Worm (Caenorhabditis elegans) whole organism, early embryonic: Measurements from ENCODE around the gene C53A5.16.

ENCODE experiments used
- B0310.2 ChIP-seq: sonication (generic microtip); optimal IDR thresholded peaks from 2 replicates; lab custom pipeline; 2016; ENCODE audit warnings: mild to moderate bottlenecking, missing genetic modification characterization, missing compliant biosample characterization
- F13C5.2 ChIP-seq: sonication (generic microtip); optimal IDR thresholded peaks from 2 replicates; lab custom pipeline; 2017; ENCODE audit warnings: mild to moderate bottlenecking, missing genetic modification characterization, inconsistent platforms, missing compliant biosample characterization
- aly-1 ChIP-seq: sonication (generic microtip); optimal IDR thresholded peaks from 2 replicates; lab custom pipeline; 2016; ENCODE audit warnings: missing genetic modification characterization, missing compliant biosample characterization
- ama-1 ChIP-seq: fragments of 150-350 bp; optimal IDR thresholded peaks from 2 replicates; lab custom pipeline; 2014
- ceh-13 ChIP-seq: fragments of 200-800 bp; sonication (Bioruptor generic); optimal IDR thresholded peaks from 2 replicates; lab custom pipeline; 2018; ENCODE audit warnings: mild to moderate bottlenecking, missing genetic modification characterization, missing compliant biosample characterization
- ceh-36 ChIP-seq: sonication (generic microtip); optimal IDR thresholded peaks from 2 replicates; lab custom pipeline; 2016; ENCODE audit warnings: missing genetic modification characterization, inconsistent platforms, missing compliant biosample characterization
- ets-7 ChIP-seq: sonication (generic microtip); optimal IDR thresholded peaks from 2 replicates; lab custom pipeline; 2016; ENCODE audit warnings: missing genotype, missing genetic modification characterization, missing compliant biosample characterization
- flt-1 ChIP-seq: fragments of 200-800 bp; sonication (Bioruptor generic); IDR thresholded peaks from 2 replicates; pipeline ENCODE4 v1.3.6; 2022; ENCODE audit warnings: missing genetic modification characterization, missing compliant biosample characterization
- hmbx-1 ChIP-seq: sonication (generic microtip); optimal IDR thresholded peaks from 2 replicates; lab custom pipeline; 2016; ENCODE audit warnings: mild to moderate bottlenecking, missing genetic modification characterization, missing compliant biosample characterization
- hmg-4 ChIP-seq: fragments of 200-800 bp; sonication (Bioruptor generic); optimal IDR thresholded peaks from 2 replicates; lab custom pipeline; 2018; ENCODE audit warnings: mild to moderate bottlenecking, missing genetic modification characterization, missing compliant biosample characterization
- hnd-1 ChIP-seq: sonication (generic microtip); optimal IDR thresholded peaks from 2 replicates; lab custom pipeline; 2016; ENCODE audit warnings: missing genetic modification characterization, missing compliant biosample characterization
- pes-1 ChIP-seq: fragments of 200-800 bp; sonication (Bioruptor generic); IDR thresholded peaks from 2 replicates; pipeline ENCODE4 v1.3.6; 2022; ENCODE audit warnings: missing genetic modification reagents, missing genetic modification characterization, missing compliant biosample characterization
- scrt-1 ChIP-seq: fragments of 200-800 bp; sonication (Bioruptor generic); IDR thresholded peaks from 2 replicates; pipeline ENCODE4 v1.3.6; 2022; ENCODE audit warnings: missing genetic modification characterization, missing compliant biosample characterization
- sea-1 ChIP-seq: fragments of 200-800 bp; sonication (Bioruptor generic); conservative IDR thresholded peaks from 2 replicates; pipeline ENCODE4 v1.3.6; 2022; ENCODE audit warnings: missing genetic modification characterization, missing compliant biosample characterization
- tbx-11 ChIP-seq: fragments of 200-800 bp; sonication (Bioruptor generic); IDR thresholded peaks from 2 replicates; pipeline ENCODE4 v1.3.6; 2022; ENCODE audit warnings: missing genetic modification characterization, missing compliant biosample characterization
- tbx-37 ChIP-seq: fragments of 200-800 bp; sonication (Bioruptor generic); conservative IDR thresholded peaks from 2 replicates; pipeline ENCODE4 v1.3.6; 2022; ENCODE audit warnings: missing genetic modification reagents, missing genetic modification characterization, missing compliant biosample characterization
- tra-4 ChIP-seq: sonication (generic microtip); optimal IDR thresholded peaks from 2 replicates; lab custom pipeline; 2017; ENCODE audit warnings: missing genetic modification characterization, missing compliant biosample characterization

Gene C53A5.16

DNA sequence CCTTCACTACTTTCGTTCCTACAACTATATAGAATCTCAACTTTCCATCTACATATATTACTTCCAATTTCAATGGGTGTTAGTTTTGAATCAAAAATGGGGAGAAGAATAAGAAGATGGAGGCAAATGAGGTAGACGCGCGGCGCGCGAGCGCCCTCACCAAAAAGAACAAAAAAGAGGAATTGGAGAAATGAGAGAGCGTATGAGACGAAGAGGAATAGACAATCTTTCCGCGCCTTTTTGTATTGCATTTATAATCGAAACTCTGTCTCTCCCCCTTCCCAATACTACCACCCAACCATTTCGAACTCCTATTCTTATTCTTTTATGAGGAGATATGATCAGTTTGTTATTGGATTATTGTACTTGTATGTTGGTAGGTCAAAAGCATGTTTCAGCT lies 21.9 kb downstream of the C53A5.16 start:
- TF ChIP-seq ama-1 (lab: Kevin White, UChicago) (no peak), sea-1 (GFP tag; lab: Robert Waterston, UW) (no peak)

DNA sequence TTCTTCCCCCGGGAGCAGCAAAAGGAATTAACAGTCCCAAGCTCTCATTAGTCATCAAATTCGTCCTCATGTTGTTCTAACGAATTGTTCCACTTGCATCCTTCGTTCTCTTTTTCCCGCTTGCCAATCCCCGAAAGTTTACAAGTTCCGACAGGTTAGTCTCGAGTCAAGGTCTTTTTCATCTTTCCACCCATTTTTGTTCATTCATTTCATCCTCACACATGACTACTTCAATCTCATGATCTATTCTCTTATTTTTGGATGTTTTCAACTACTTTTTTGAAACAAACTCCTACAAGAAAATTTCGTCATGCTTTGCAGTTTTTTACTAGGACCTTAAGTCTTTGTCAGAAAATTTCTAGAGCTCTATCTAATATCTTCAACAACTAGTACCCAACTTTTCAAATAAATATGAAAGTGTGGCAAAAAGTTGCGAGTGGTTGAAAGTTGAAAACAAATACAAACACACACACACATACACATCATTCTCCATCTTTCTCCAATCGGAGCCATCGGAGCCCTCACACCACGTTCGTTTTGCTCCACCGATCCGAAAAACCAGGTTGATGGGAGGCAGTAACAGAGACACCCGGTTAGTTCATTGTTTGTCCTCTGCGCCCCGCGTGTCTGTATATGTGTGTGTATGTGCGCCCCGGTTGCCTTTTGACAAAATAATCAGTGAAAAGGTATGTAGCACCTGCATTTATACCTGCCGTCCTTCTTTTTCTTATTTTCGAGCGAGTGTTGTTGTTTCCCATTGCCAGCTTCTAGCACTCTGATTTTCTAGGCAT lies 23.1 kb downstream of the C53A5.16 start:
- TF ChIP-seq hmg-4 (GFP tag; lab: Kevin White, UChicago) (no peak), sea-1 (GFP tag; lab: Robert Waterston, UW) (no peak), ama-1 (lab: Kevin White, UChicago) (no peak), ceh-13 (GFP tag; lab: Kevin White, UChicago) (no peak), pes-1 (GFP tag; lab: Robert Waterston, UW) (no peak), ceh-36 (tag; lab: Kevin White, UChicago) (no peak), hmbx-1 (tag; lab: Kevin White, UChicago) (no peak)

ce11 chrV:14498204-14498603 lies 24.2 kb downstream of the C53A5.16 start:
- TF ChIP-seq tbx-37 (GFP tag; lab: Robert Waterston, UW), result no peak
- no peak for TF ChIP-seq sea-1 (GFP tag; lab: Robert Waterston, UW)
- TF ChIP-seq hmbx-1 (tag; lab: Kevin White, UChicago), result no peak
- TF ChIP-seq hnd-1 (tag; lab: Kevin White, UChicago), result no peak
- TF ChIP-seq tra-4 (tag; lab: Kevin White, UChicago), result no peak
- TF ChIP-seq pes-1 (GFP tag; lab: Robert Waterston, UW), result no peak
- TF ChIP-seq tbx-11 (GFP tag; lab: Robert Waterston, UW), result no peak
- TF ChIP-seq ets-7, result no peak
- TF ChIP-seq F13C5.2, result peak; percentile 13
- no peak for TF ChIP-seq aly-1 (tag; lab: Kevin White, UChicago)
- no peak for TF ChIP-seq scrt-1 (GFP tag; lab: Robert Waterston, UW)
- TF ChIP-seq ceh-36 (tag; lab: Kevin White, UChicago), result no peak
- peak; percentile 80 for TF ChIP-seq hmg-4 (GFP tag; lab: Kevin White, UChicago)
- no peak for TF ChIP-seq ceh-13 (GFP tag; lab: Kevin White, UChicago)
- no peak for TF ChIP-seq B0310.2 (tag; lab: Kevin White, UChicago)
- no peak for TF ChIP-seq ama-1 (lab: Kevin White, UChicago)
- TF ChIP-seq flt-1 (GFP tag; lab: Robert Waterston, UW), result peak; percentile 40; the same call in 1 of the 2 replicates

ce11 chrV:14496446-14496845 lies 26.0 kb downstream of the C53A5.16 start:
- TF ChIP-seq hnd-1 (tag; lab: Kevin White, UChicago) (no peak), hmbx-1 (tag; lab: Kevin White, UChicago) (no peak), hmg-4 (GFP tag; lab: Kevin White, UChicago) (no peak), ama-1 (lab: Kevin White, UChicago) (no peak), ceh-13 (GFP tag; lab: Kevin White, UChicago) (no peak), sea-1 (GFP tag; lab: Robert Waterston, UW) (no peak), aly-1 (tag; lab: Kevin White, UChicago) (no peak)

DNA sequence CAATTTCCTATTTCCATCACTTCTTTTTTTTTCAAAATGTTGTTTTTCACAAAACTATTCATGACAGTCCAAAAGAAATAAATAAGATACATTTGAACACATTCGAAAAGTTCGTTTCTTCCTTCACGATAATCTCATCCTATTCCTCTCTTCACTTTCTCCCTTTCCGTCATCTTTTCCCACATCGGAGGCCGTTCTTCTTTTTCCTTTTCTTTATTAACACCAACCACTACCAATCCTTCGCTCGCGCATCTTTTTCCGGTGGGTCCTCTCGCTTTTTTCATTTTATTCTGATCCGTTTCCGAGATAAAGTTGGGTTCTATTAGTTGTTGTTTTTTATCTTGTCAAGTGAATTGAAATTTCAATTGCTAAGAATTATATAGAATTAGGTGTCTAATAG lies 26.9 kb downstream of the C53A5.16 start:
- TF ChIP-seq B0310.2 (tag; lab: Kevin White, UChicago), result no peak
- no peak for TF ChIP-seq F13C5.2
- TF ChIP-seq hmg-4 (GFP tag; lab: Kevin White, UChicago), result no peak
- no peak for TF ChIP-seq hnd-1 (tag; lab: Kevin White, UChicago)
- TF ChIP-seq ceh-13 (GFP tag; lab: Kevin White, UChicago), result no peak
- no peak for TF ChIP-seq sea-1 (GFP tag; lab: Robert Waterston, UW)
- TF ChIP-seq flt-1 (GFP tag; lab: Robert Waterston, UW), result no peak
- no peak for TF ChIP-seq tra-4 (tag; lab: Kevin White, UChicago)
- no peak for TF ChIP-seq ama-1 (lab: Kevin White, UChicago)
- no peak for TF ChIP-seq scrt-1 (GFP tag; lab: Robert Waterston, UW)
- TF ChIP-seq ets-7, result no peak
- no peak for TF ChIP-seq hmbx-1 (tag; lab: Kevin White, UChicago)
- no peak for TF ChIP-seq tbx-37 (GFP tag; lab: Robert Waterston, UW)
- TF ChIP-seq aly-1 (tag; lab: Kevin White, UChicago), result no peak
- no peak for TF ChIP-seq ceh-36 (tag; lab: Kevin White, UChicago)
- TF ChIP-seq tbx-11 (GFP tag; lab: Robert Waterston, UW), result no peak
- TF ChIP-seq pes-1 (GFP tag; lab: Robert Waterston, UW), result no peak

DNA sequence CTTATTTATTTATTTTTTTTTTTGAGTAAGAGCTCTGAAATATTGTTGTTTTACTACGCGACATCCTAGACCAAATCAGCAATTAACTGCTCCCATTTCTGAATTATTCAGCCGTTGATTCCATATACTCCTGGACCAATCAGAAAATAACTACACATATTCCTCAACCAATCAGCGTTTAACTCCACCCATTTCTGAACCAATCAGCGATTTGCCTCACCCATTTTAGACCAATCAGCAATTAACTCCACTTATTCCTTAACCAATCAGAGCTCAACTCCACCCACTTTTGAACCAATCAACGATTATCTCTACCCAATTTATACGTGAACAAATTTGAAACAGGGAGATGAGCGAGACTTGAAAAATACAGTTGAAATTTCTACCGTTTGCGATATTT lies 28.7 kb downstream of the C53A5.16 start:
- TF ChIP-seq B0310.2 (tag; lab: Kevin White, UChicago) (no peak), hmbx-1 (tag; lab: Kevin White, UChicago) (no peak), scrt-1 (GFP tag; lab: Robert Waterston, UW) (no peak), ama-1 (lab: Kevin White, UChicago) (no peak), flt-1 (GFP tag; lab: Robert Waterston, UW) (no peak), hnd-1 (tag; lab: Kevin White, UChicago) (no peak), tbx-37 (GFP tag; lab: Robert Waterston, UW) (no peak), pes-1 (GFP tag; lab: Robert Waterston, UW) (no peak), ets-7 (no peak), hmg-4 (GFP tag; lab: Kevin White, UChicago) (no peak), ceh-36 (tag; lab: Kevin White, UChicago) (no peak), F13C5.2 (no peak), sea-1 (GFP tag; lab: Robert Waterston, UW) (no peak), ceh-13 (GFP tag; lab: Kevin White, UChicago) (no peak), tra-4 (tag; lab: Kevin White, UChicago) (no peak), aly-1 (tag; lab: Kevin White, UChicago) (no peak), tbx-11 (GFP tag; lab: Robert Waterston, UW) (no peak)
